Fruit fly (Drosophila melanogaster): ENCODE results near the gene AdamTS-B.

AdamTS-B gene

dm6 chrX:5672243-5673051 is 25.9 kb upstream of the AdamTS-B start, which contains the start of gene RpL35 (continued):
- no peak for TF ChIP-seq CG1602 (GFP tag; optimal IDR thresholded peaks at IDR 0.05)
- TF ChIP-seq lmd (GFP tag; IDR thresholded peaks at IDR 0.05), result no peak
- no peak for TF ChIP-seq dimm (GFP tag; IDR thresholded peaks at IDR 0.05)
- peak; percentile 51 for TF ChIP-seq CG7987 (GFP tag; optimal IDR thresholded peaks at IDR 0.05)
- TF ChIP-seq Tbp (GFP tag; optimal IDR thresholded peaks at IDR 0.05), result no peak
- peak; percentile 53 for TF ChIP-seq D (optimal IDR thresholded peaks at IDR 0.05)
- TF ChIP-seq D (GFP tag; optimal IDR thresholded peaks at IDR 0.05), result peak; percentile 12
- TF ChIP-seq MBD-R2 (GFP tag; IDR thresholded peaks at IDR 0.05), result no peak
- no peak for TF ChIP-seq onecut (GFP tag; IDR thresholded peaks at IDR 0.05)
- no peak for TF ChIP-seq CG4820 (GFP tag; optimal IDR thresholded peaks at IDR 0.05)
- TF ChIP-seq Awh (GFP tag; IDR thresholded peaks at IDR 0.05), result 0 out of 2 replicates have a peak, but pooled peaks have one; percentile 13
- TF ChIP-seq amos (GFP tag; IDR thresholded peaks at IDR 0.05; ENCODE audit: partially characterized antibody), result peak; percentile 55; the same call in 1 of the 2 replicates
- TF ChIP-seq inv (GFP tag; IDR thresholded peaks at IDR 0.05; ENCODE audit: partially characterized antibody), result peak; percentile 46; the same call in 1 of the 2 replicates
- TF ChIP-seq Mrtf (GFP tag; IDR thresholded peaks at IDR 0.05), result no peak
- TF ChIP-seq Fer1 (GFP tag; optimal IDR thresholded peaks at IDR 0.05), result peak; percentile 65
- TF ChIP-seq dpn (GFP tag; optimal IDR thresholded peaks at IDR 0.05), result peak in 1 of 2 experiments; percentile 25
- TF ChIP-seq Bdp1 (GFP tag; optimal IDR thresholded peaks at IDR 0.05), result no peak
- TF ChIP-seq CG2712 (tag; optimal IDR thresholded peaks at IDR 0.05), result peak; percentile 27
- no peak for TF ChIP-seq CkIIα-i1 (GFP tag; IDR thresholded peaks at IDR 0.05)
- 0 out of 2 replicates have a peak, but pooled peaks have one; percentile 8 for TF ChIP-seq ranshi (GFP tag; IDR thresholded peaks at IDR 0.05)
- TF ChIP-seq ash1 (GFP tag; optimal IDR thresholded peaks at IDR 0.05), result peak; percentile 10
- TF ChIP-seq pnt (GFP tag; optimal IDR thresholded peaks at IDR 0.05), result no peak
- no peak for TF ChIP-seq CG6683 (GFP tag; optimal IDR thresholded peaks at IDR 0.05)
- no peak for TF ChIP-seq Aef1 (GFP tag; IDR thresholded peaks at IDR 0.05)
- TF ChIP-seq otp (GFP tag; IDR thresholded peaks at IDR 0.05), result 0 out of 3 replicates have a peak, but pooled peaks have one; percentile 7
- TF ChIP-seq HLH3B (GFP tag; IDR thresholded peaks at IDR 0.05), result 0 out of 2 replicates have a peak, but pooled peaks have one; percentile 5
- no peak for TF ChIP-seq Poxn (GFP tag; IDR thresholded peaks at IDR 0.05)
- peak; percentile 37 for TF ChIP-seq CG14710 (tag; optimal IDR thresholded peaks at IDR 0.05)
- TF ChIP-seq sc (optimal IDR thresholded peaks at IDR 0.05), result no peak
- no peak for TF ChIP-seq sc (GFP tag; optimal IDR thresholded peaks at IDR 0.05)
- TF ChIP-seq Doc3 (GFP tag; IDR thresholded peaks at IDR 0.05; ENCODE audit: partially characterized antibody), result 0 out of 3 replicates have a peak, but pooled peaks have one; percentile 40
- no peak for TF ChIP-seq CG11723 (GFP tag; optimal IDR thresholded peaks at IDR 0.05)
- peak; percentile 23 for TF ChIP-seq Bteb2 (GFP tag; optimal IDR thresholded peaks at IDR 0.05)
- no peak for TF ChIP-seq fd96Cb (tag; optimal IDR thresholded peaks at IDR 0.05)
- peak; percentile 51 for TF ChIP-seq Meics (GFP tag; optimal IDR thresholded peaks at IDR 0.05)
- TF ChIP-seq z (GFP tag; IDR thresholded peaks at IDR 0.05), result no peak
- no peak for TF ChIP-seq tgo (GFP tag; IDR thresholded peaks at IDR 0.05)
- peak; percentile 95 for TF ChIP-seq Ets97D (GFP tag; optimal IDR thresholded peaks at IDR 0.05)
- no peak for TF ChIP-seq HLHmδ (GFP tag; optimal IDR thresholded peaks at IDR 0.05)
- no peak for TF ChIP-seq lbe (GFP tag; optimal IDR thresholded peaks at IDR 0.05)
- peak; percentile 48 for TF ChIP-seq Hsf (GFP tag; optimal IDR thresholded peaks at IDR 0.05)
- TF ChIP-seq fd64A (GFP tag; optimal IDR thresholded peaks at IDR 0.05), result peak; percentile 50
- no peak for TF ChIP-seq tna (GFP tag; IDR thresholded peaks at IDR 0.05; ENCODE audit: partially characterized antibody)
- peak; percentile 29 for TF ChIP-seq CG4854 (GFP tag; optimal IDR thresholded peaks at IDR 0.05)
- TF ChIP-seq CG15601 (tag; optimal IDR thresholded peaks at IDR 0.05), result peak; percentile 12
- no peak for TF ChIP-seq pros (GFP tag; optimal IDR thresholded peaks at IDR 0.05)
- TF ChIP-seq gcm2 (GFP tag; optimal IDR thresholded peaks at IDR 0.05), result peak; percentile 26
- peak; percentile 51; the same call in 1 of the 2 replicates for TF ChIP-seq vvl (GFP tag; IDR thresholded peaks at IDR 0.05)
- TF ChIP-seq eyg (GFP tag; optimal IDR thresholded peaks at IDR 0.05), result peak; percentile 30
- no peak for TF ChIP-seq tio (GFP tag; optimal IDR thresholded peaks at IDR 0.05)
